Worm (Caenorhabditis elegans) whole organism, L1 larva: ENCODE measurements around the gene tbc-7.

Experiments used
- ama-1 ChIP-seq: fragments of 150-350 bp; optimal IDR thresholded peaks from 2 replicates; lab custom pipeline; 2014
- mdl-1 ChIP-seq, 2 experiments: fragments of 150-350 bp; optimal IDR thresholded peaks; 2 replicates each; lab custom pipeline; 2014 to 2017; ENCODE audit warnings: missing biosample characterization in 2 of 2, missing genetic modification characterization in 2 of 2, inconsistent platforms in 1 of 2
- tbx-2 ChIP-seq: sonication (generic microtip); optimal IDR thresholded peaks from 2 replicates; lab custom pipeline; 2016; ENCODE audit warnings: missing genetic modification characterization, missing compliant biosample characterization

- TF ChIP-seq mdl-1 (tag; optimal IDR thresholded peaks at IDR 0.05; lab: Kevin White, UChicago) = no peak
- no peak for TF ChIP-seq tbx-2 (tag; lab: Kevin White, UChicago)
- TF ChIP-seq ama-1 = no peak
These were observed 61.5 kb downstream of the tbc-7 start, which contains the start of gene pqn-62 for ce11 chrX:5195462-5196160.
